Worm (Caenorhabditis elegans) whole organism, late embryonic: ENCODE results near the gene pab-2.

Experiments
- K09A11.1 ChIP-seq: sonication (generic microtip); optimal IDR thresholded peaks from 2 replicates; lab custom pipeline; 2017; ENCODE audit warnings: antibody characterized with exemption, mild to moderate bottlenecking, missing genetic modification characterization, missing compliant biosample characterization; ENCODE audit not compliant: insufficient read depth
- Y22D7AL.16 ChIP-seq: sonication (generic microtip); optimal IDR thresholded peaks from 2 replicates; lab custom pipeline; 2016; ENCODE audit warnings: missing genetic modification characterization, missing compliant biosample characterization
- ahr-1 ChIP-seq: sonication (generic microtip); optimal IDR thresholded peaks from 2 replicates; lab custom pipeline; 2016; ENCODE audit warnings: missing genetic modification characterization, missing compliant biosample characterization
- ama-1 ChIP-seq: fragments of 150-350 bp; optimal IDR thresholded peaks from 2 replicates; lab custom pipeline; 2014
- ceh-14 ChIP-seq: sonication (generic microtip); optimal IDR thresholded peaks from 2 replicates; lab custom pipeline; 2016; ENCODE audit warnings: missing genotype, missing genetic modification characterization, missing compliant biosample characterization
- ceh-18 ChIP-seq: sonication (generic microtip); optimal IDR thresholded peaks from 2 replicates; lab custom pipeline; 2016; ENCODE audit warnings: missing genetic modification characterization, missing compliant biosample characterization
- ceh-19 ChIP-seq: fragments of 200-800 bp; sonication (Bioruptor generic); optimal IDR thresholded peaks from 2 replicates; lab custom pipeline; 2018; ENCODE audit warnings: mild to moderate bottlenecking, missing genetic modification characterization, missing compliant biosample characterization
- ceh-22 ChIP-seq: sonication (generic microtip); optimal IDR thresholded peaks from 2 replicates; lab custom pipeline; 2017; ENCODE audit warnings: missing biosample characterization, missing genetic modification characterization
- ceh-24 ChIP-seq: sonication (generic microtip); optimal IDR thresholded peaks from 2 replicates; lab custom pipeline; 2016; ENCODE audit warnings: mild to moderate bottlenecking, missing genetic modification characterization, missing compliant biosample characterization
- ceh-30 ChIP-seq: fragments of 150-350 bp; optimal IDR thresholded peaks from 2 replicates; lab custom pipeline; 2014; ENCODE audit warnings: missing biosample characterization, missing genetic modification characterization
- ceh-31 ChIP-seq: sonication (generic microtip); optimal IDR thresholded peaks from 2 replicates; lab custom pipeline; 2016; ENCODE audit warnings: missing genetic modification characterization, missing compliant biosample characterization
- ceh-34 ChIP-seq: sonication (generic microtip); optimal IDR thresholded peaks from 2 replicates; lab custom pipeline; 2016; ENCODE audit warnings: mild to moderate bottlenecking, missing genetic modification characterization, missing compliant biosample characterization
- ceh-6 ChIP-seq: fragments of 200-800 bp; sonication (Bioruptor generic); optimal IDR thresholded peaks from 2 replicates; lab custom pipeline; 2018; ENCODE audit warnings: mild to moderate bottlenecking, missing genetic modification characterization, missing compliant biosample characterization
- ceh-9 ChIP-seq: sonication (generic microtip); optimal IDR thresholded peaks from 2 replicates; lab custom pipeline; 2016; ENCODE audit warnings: mild to moderate bottlenecking, missing genetic modification characterization, inconsistent platforms, missing compliant biosample characterization
- che-1 ChIP-seq: sonication (generic microtip); optimal IDR thresholded peaks from 2 replicates; lab custom pipeline; 2016; ENCODE audit warnings: mild to moderate bottlenecking, missing genetic modification characterization, missing compliant biosample characterization
- dmd-4 ChIP-seq: sonication (generic microtip); optimal IDR thresholded peaks from 2 replicates; lab custom pipeline; 2016; ENCODE audit warnings: borderline replicate concordance, missing genetic modification characterization, missing compliant biosample characterization
- elt-4 ChIP-seq: sonication (generic microtip); optimal IDR thresholded peaks from 2 replicates; lab custom pipeline; 2016; ENCODE audit warnings: missing genetic modification characterization, missing compliant biosample characterization
- eyg-1 ChIP-seq: sonication (generic microtip); optimal IDR thresholded peaks from 2 replicates; lab custom pipeline; 2016; ENCODE audit warnings: missing genotype, missing genetic modification characterization, missing compliant biosample characterization
- fkh-10 ChIP-seq: fragments of 150-350 bp; optimal IDR thresholded peaks from 2 replicates; lab custom pipeline; 2014; ENCODE audit warnings: missing biosample characterization, missing genetic modification reagents, missing genetic modification characterization
- hlh-30 ChIP-seq: sonication (generic microtip); optimal IDR thresholded peaks from 2 replicates; lab custom pipeline; 2017; ENCODE audit warnings: antibody characterized with exemption, missing genetic modification characterization, missing compliant biosample characterization; ENCODE audit not compliant: insufficient read depth
- hlh-6 ChIP-seq: sonication (generic microtip); optimal IDR thresholded peaks from 2 replicates; lab custom pipeline; 2016; ENCODE audit warnings: missing genotype, missing genetic modification characterization, missing compliant biosample characterization
- hlh-8 ChIP-seq: sonication (generic microtip); optimal IDR thresholded peaks from 2 replicates; lab custom pipeline; 2016; ENCODE audit warnings: missing genotype, missing genetic modification characterization, missing compliant biosample characterization
- lim-6 ChIP-seq: sonication (generic microtip); optimal IDR thresholded peaks from 2 replicates; lab custom pipeline; 2016; ENCODE audit warnings: missing genetic modification characterization, missing compliant biosample characterization
- madf-2 ChIP-seq: sonication (generic microtip); optimal IDR thresholded peaks from 2 replicates; lab custom pipeline; 2017; ENCODE audit warnings: missing genetic modification characterization, missing compliant biosample characterization
- nfya-1 ChIP-seq: sonication (generic microtip); optimal IDR thresholded peaks from 2 replicates; lab custom pipeline; 2017; ENCODE audit warnings: missing genetic modification characterization, mild to moderate bottlenecking, missing compliant biosample characterization, antibody characterized with exemption, moderate library complexity
- nhr-11 ChIP-seq: fragments of 150-350 bp; optimal IDR thresholded peaks from 2 replicates; lab custom pipeline; 2014; ENCODE audit warnings: missing biosample characterization, missing genetic modification characterization
- nhr-232 ChIP-seq: sonication (generic microtip); optimal IDR thresholded peaks from 2 replicates; lab custom pipeline; 2016; ENCODE audit warnings: missing genetic modification characterization, missing compliant biosample characterization
- npax-4 ChIP-seq: sonication (generic microtip); optimal IDR thresholded peaks from 2 replicates; lab custom pipeline; 2016; ENCODE audit warnings: missing genetic modification characterization, missing compliant biosample characterization
- pag-3 ChIP-seq: sonication (generic microtip); optimal IDR thresholded peaks from 2 replicates; lab custom pipeline; 2016; ENCODE audit warnings: missing compliant biosample characterization, missing genetic modification characterization, borderline replicate concordance
- pat-9 ChIP-seq: fragments of 200-800 bp; sonication (Bioruptor generic); optimal IDR thresholded peaks from 2 replicates; lab custom pipeline; 2018; ENCODE audit warnings: mild to moderate bottlenecking, missing genetic modification characterization, moderate library complexity, missing compliant biosample characterization
- pha-2 ChIP-seq: sonication (generic microtip); optimal IDR thresholded peaks from 2 replicates; lab custom pipeline; 2017; ENCODE audit warnings: mild to moderate bottlenecking, missing genetic modification characterization, missing compliant biosample characterization
- pqm-1 ChIP-seq: sonication (generic microtip); optimal IDR thresholded peaks from 2 replicates; lab custom pipeline; 2016; ENCODE audit warnings: missing genetic modification characterization, missing compliant biosample characterization
- pros-1 ChIP-seq: fragments of 150-350 bp; optimal IDR thresholded peaks from 2 replicates; lab custom pipeline; 2014; ENCODE audit warnings: missing biosample characterization, missing genetic modification reagents, missing genetic modification characterization
- sdc-2 ChIP-seq: sonication (generic microtip); optimal IDR thresholded peaks from 2 replicates; lab custom pipeline; 2016; ENCODE audit warnings: missing genotype, missing genetic modification characterization, missing compliant biosample characterization
- syd-9 ChIP-seq: sonication (generic microtip); optimal IDR thresholded peaks from 2 replicates; lab custom pipeline; 2016; ENCODE audit warnings: mild to moderate bottlenecking, missing genetic modification characterization, moderate library complexity, missing compliant biosample characterization
- tbx-7 ChIP-seq: sonication (generic microtip); optimal IDR thresholded peaks from 2 replicates; lab custom pipeline; 2016; ENCODE audit warnings: missing genotype, missing genetic modification characterization, missing compliant biosample characterization
- ttx-3 ChIP-seq: sonication (generic microtip); optimal IDR thresholded peaks from 2 replicates; lab custom pipeline; 2016; ENCODE audit warnings: missing genetic modification reagents, missing genetic modification characterization, missing compliant biosample characterization
- unc-3 ChIP-seq, 2 experiments: fragments of 200-800 bp in 1 of 2; sonication (Bioruptor generic) in 1 of 2; sonication (generic microtip) in 1 of 2; conservative IDR thresholded peaks in 1 of 2; optimal IDR thresholded peaks in 1 of 2; 2 replicates each; pipeline versions ENCODE4 v1.3.6 to Lab custom; 2016 to 2022; ENCODE audit warnings: missing compliant biosample characterization in 2 of 2, missing genetic modification characterization in 2 of 2, missing genetic modification reagents in 1 of 2
- unc-42 ChIP-seq: sonication (generic microtip); optimal IDR thresholded peaks from 2 replicates; lab custom pipeline; 2016; ENCODE audit warnings: missing genotype, missing genetic modification characterization, missing compliant biosample characterization
- ztf-16 ChIP-seq: sonication (generic microtip); optimal IDR thresholded peaks from 2 replicates; lab custom pipeline; 2017; ENCODE audit warnings: missing genetic modification characterization, missing compliant biosample characterization

Gene pab-2

ce11 chrX:13506493-13506892 lies 20.7 kb downstream of the pab-2 start:
- TF ChIP-seq ceh-6 (no peak), pqm-1 (tag; lab: Kevin White, UChicago) (no peak), K09A11.1 (tag; lab: Kevin White, UChicago) (no peak), ceh-34 (tag; lab: Kevin White, UChicago) (no peak), hlh-8 (tag; lab: Kevin White, UChicago) (no peak), tbx-7 (no peak), ceh-9 (tag; lab: Kevin White, UChicago) (no peak), npax-4 (tag; lab: Kevin White, UChicago) (no peak), sdc-2 (no peak), nfya-1 (tag; lab: Kevin White, UChicago) (no peak), ceh-24 (tag; lab: Kevin White, UChicago) (no peak), nhr-11 (tag; lab: Kevin White, UChicago) (no peak), ceh-18 (no peak), ttx-3 (no peak), elt-4 (tag; lab: Kevin White, UChicago) (no peak), Y22D7AL.16 (no peak), madf-2 (no peak)

ce11 chrX:13506043-13506442 lies 21.2 kb downstream of the pab-2 start:
- TF ChIP-seq pros-1 (tag; lab: Kevin White, UChicago) = no peak
- no peak for TF ChIP-seq sdc-2
- no peak for TF ChIP-seq ttx-3
- no peak for TF ChIP-seq nhr-232 (tag; lab: Kevin White, UChicago)
- no peak for TF ChIP-seq hlh-30 (tag; lab: Kevin White, UChicago)
- no peak for TF ChIP-seq pag-3
- peak; percentile 8 for TF ChIP-seq ceh-31
- no peak for TF ChIP-seq ceh-18
- TF ChIP-seq unc-3 (GFP tag; conservative IDR thresholded peaks at IDR 0.05; lab: Robert Waterston, UW) = no peak
- no peak for TF ChIP-seq unc-3 (tag; optimal IDR thresholded peaks at IDR 0.05; lab: Kevin White, UChicago)
- TF ChIP-seq unc-42 = peak; percentile 42

DNA sequence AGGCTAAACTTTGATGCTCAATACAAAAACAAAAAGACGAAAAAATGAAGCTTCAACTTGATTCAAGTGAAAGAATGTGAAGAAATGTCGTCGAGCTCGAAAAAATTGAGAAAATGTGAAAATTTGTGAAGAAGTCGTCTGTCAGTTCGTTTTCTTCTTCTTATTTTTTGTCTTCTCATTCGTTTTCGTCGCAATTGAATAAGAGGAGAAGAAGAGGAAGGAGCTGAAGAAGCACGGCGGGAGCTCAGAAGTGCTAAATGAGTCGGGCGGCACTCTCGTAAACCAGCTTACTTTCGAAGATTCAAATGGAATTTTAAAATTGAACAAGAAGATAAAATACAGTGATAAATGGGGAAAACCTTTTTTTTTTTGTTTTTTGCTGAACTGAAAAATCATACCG lies 22.0 kb downstream of the pab-2 start:
- TF ChIP-seq unc-42 (peak; percentile 5), che-1 (tag; lab: Kevin White, UChicago) (no peak)

DNA sequence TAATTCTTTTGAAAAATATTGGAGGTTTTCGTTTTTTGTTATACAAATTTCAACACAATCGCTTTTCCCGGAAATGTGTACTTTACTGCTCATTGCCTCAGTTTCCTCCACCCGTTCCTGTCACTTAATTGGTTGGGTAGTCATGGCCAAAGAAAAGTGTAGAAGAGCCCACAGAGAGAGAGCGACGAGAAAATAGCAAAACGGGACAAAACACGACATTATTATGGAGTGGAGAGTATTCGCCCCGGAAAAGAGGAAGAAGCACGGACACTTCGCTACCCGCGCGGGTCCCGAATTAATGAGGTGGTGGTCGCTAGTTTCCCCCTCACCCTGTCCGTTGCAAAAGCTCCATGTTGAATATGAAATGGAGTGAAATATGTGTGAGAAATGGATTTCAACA lies 23.4 kb downstream of the pab-2 start:
- peak; percentile 19 for TF ChIP-seq nfya-1 (tag; lab: Kevin White, UChicago)
- peak; percentile 1 for TF ChIP-seq ceh-14 (tag; lab: Kevin White, UChicago)
- TF ChIP-seq ceh-31 = peak; percentile 43
- TF ChIP-seq nhr-232 (tag; lab: Kevin White, UChicago) = no peak
- peak; percentile 51 for TF ChIP-seq sdc-2
- peak; percentile 2 for TF ChIP-seq ceh-19 (GFP tag; lab: Kevin White, UChicago)
- TF ChIP-seq unc-42 = peak; percentile 34
- peak; percentile 25 for TF ChIP-seq dmd-4 (tag; lab: Kevin White, UChicago)
- no peak for TF ChIP-seq tbx-7

ce11 chrX:13502282-13502681 lies 24.9 kb downstream of the pab-2 start:
- peak; percentile 65 for TF ChIP-seq unc-42
- peak; percentile 27 for TF ChIP-seq nfya-1 (tag; lab: Kevin White, UChicago)
- peak; percentile 26 for TF ChIP-seq sdc-2
- peak; percentile 79 for TF ChIP-seq ceh-31
- TF ChIP-seq dmd-4 (tag; lab: Kevin White, UChicago) = no peak
- TF ChIP-seq, all 69 proteins: peak for 4

DNA sequence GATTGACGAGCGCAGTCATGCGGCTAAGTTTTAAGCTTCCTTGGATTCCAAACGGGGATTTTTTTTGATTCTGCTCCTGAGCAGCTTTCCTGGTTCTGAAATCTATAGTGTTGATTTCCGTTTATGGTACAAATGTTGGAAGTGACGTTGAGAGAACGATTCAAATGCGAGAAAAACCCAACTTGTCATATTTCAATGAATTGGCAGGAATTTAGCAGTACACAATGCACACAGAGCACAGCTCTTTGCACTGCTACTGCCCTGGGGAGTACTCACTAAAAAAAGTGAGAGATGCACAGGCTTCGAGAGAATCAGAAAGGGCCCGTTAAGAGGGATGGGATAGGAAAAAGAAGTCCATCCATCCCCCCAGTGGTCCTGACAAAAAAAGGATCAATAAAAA lies 26.6 kb downstream of the pab-2 start, which contains the start of gene sad-1:
TSS of gene sad-1 (minus strand) at position 101 of the 400 bp plus-strand sequence.
- TF ChIP-seq pha-2 (tag; lab: Kevin White, UChicago) (no peak), hlh-6 (tag; lab: Kevin White, UChicago) (no peak), ceh-22 (tag; lab: Kevin White, UChicago) (no peak), eyg-1 (tag; lab: Kevin White, UChicago) (no peak), Y22D7AL.16 (no peak), sdc-2 (no peak), ceh-30 (tag; lab: Kevin White, UChicago) (no peak), fkh-10 (no peak), ahr-1 (no peak), syd-9 (tag; lab: Kevin White, UChicago) (no peak), nfya-1 (tag; lab: Kevin White, UChicago) (no peak), lim-6 (tag; lab: Kevin White, UChicago) (no peak), pat-9 (tag; lab: Kevin White, UChicago) (no peak), ceh-14 (tag; lab: Kevin White, UChicago) (no peak), ztf-16 (tag; lab: Kevin White, UChicago) (no peak), ceh-18 (no peak), ttx-3 (no peak), ceh-9 (tag; lab: Kevin White, UChicago) (no peak), ama-1 (lab: Kevin White, UChicago) (no peak)
